Fruit fly (Drosophila melanogaster) whole organism, embryonic: ENCODE data around the gene CG2247.

Experiments used
- Aef1 ChIP-seq: fragments of 200-800 bp; sonication (Bioruptor generic); IDR thresholded peaks from 3 replicates; pipeline ENCODE4 v1.3.6; 2022; ENCODE audit warnings: missing biosample characterization, missing genetic modification characterization
- Asciz ChIP-seq: fragments of 200-800 bp; sonication (Bioruptor generic); optimal IDR thresholded peaks from 2 replicates; lab custom pipeline; 2017; ENCODE audit warnings: missing biosample characterization, mild to moderate bottlenecking, missing genetic modification characterization, missing genetic modification reagents
- CG10565 ChIP-seq: fragments of 200-800 bp; sonication (Bioruptor generic); optimal IDR thresholded peaks from 3 replicates; lab custom pipeline; 2016; ENCODE audit warnings: missing biosample characterization, mild to moderate bottlenecking, missing genetic modification characterization
- CG11456 ChIP-seq: fragments of 200-800 bp; sonication (Bioruptor generic); IDR thresholded peaks from 3 replicates; pipeline ENCODE4 v1.3.6; 2022; ENCODE audit warnings: missing biosample characterization, missing genetic modification characterization
- CG12155 ChIP-seq: fragments of 200-800 bp; sonication (Bioruptor generic); optimal IDR thresholded peaks from 3 replicates; lab custom pipeline; 2016; ENCODE audit warnings: missing biosample characterization, missing genetic modification characterization
- CG12744 ChIP-seq: fragments of 200-800 bp; sonication (Bioruptor generic); optimal IDR thresholded peaks from 2 replicates; lab custom pipeline; 2016; ENCODE audit warnings: missing biosample characterization, missing genetic modification characterization
- CG13123 ChIP-seq: fragments of 200-800 bp; sonication (Bioruptor generic); optimal IDR thresholded peaks from 2 replicates; lab custom pipeline; 2016; ENCODE audit warnings: missing biosample characterization, missing genetic modification characterization
- CG15011 ChIP-seq: fragments of 200-800 bp; sonication (Bioruptor generic); optimal IDR thresholded peaks from 3 replicates; lab custom pipeline; 2018; ENCODE audit warnings: missing biosample characterization, mild to moderate bottlenecking, missing genetic modification characterization
- CG15269 ChIP-seq: fragments of 200-800 bp; sonication (Bioruptor generic); optimal IDR thresholded peaks from 2 replicates; lab custom pipeline; 2018; ENCODE audit warnings: missing biosample characterization, mild to moderate bottlenecking, missing genetic modification characterization, moderate library complexity
- CG17359 ChIP-seq: fragments of 200-800 bp; sonication (Bioruptor generic); optimal IDR thresholded peaks from 3 replicates; lab custom pipeline; 2018; ENCODE audit warnings: missing biosample characterization, mild to moderate bottlenecking, missing genetic modification characterization, moderate library complexity
- CG18476 ChIP-seq: fragments of 200-800 bp; sonication (Bioruptor generic); optimal IDR thresholded peaks from 2 replicates; lab custom pipeline; 2016; ENCODE audit warnings: missing biosample characterization, mild to moderate bottlenecking, missing genetic modification characterization
- CG31365 ChIP-seq: fragments of 200-800 bp; sonication (Bioruptor generic); optimal IDR thresholded peaks from 2 replicates; lab custom pipeline; 2018; ENCODE audit warnings: missing biosample characterization, mild to moderate bottlenecking, missing genetic modification characterization
- CG32532 ChIP-seq: fragments of 200-800 bp; sonication (Bioruptor generic); IDR thresholded peaks from 2 replicates; pipeline ENCODE4 v1.3.6; 2022; ENCODE audit warnings: missing biosample characterization, missing genetic modification characterization
- CG32767 ChIP-seq: fragments of 200-800 bp; sonication (Bioruptor generic); IDR thresholded peaks from 2 replicates; pipeline ENCODE4 v1.3.6; 2022; ENCODE audit warnings: missing biosample characterization, missing genetic modification characterization
- CG32772 ChIP-seq: fragments of 200-800 bp; sonication (Bioruptor generic); IDR thresholded peaks from 2 replicates; pipeline ENCODE4 v1.3.6; 2022; ENCODE audit warnings: missing biosample characterization, missing genetic modification characterization
- CG3847 ChIP-seq: fragments of 200-800 bp; sonication (Bioruptor generic); IDR thresholded peaks from 2 replicates; pipeline ENCODE4 v1.3.6; 2022; ENCODE audit warnings: missing biosample characterization, missing genetic modification characterization
- CG5953 ChIP-seq: fragments of 200-800 bp; sonication (Bioruptor generic); IDR thresholded peaks from 2 replicates; pipeline ENCODE4 v1.3.6; 2022; ENCODE audit warnings: missing biosample characterization, missing genetic modification characterization
- CG7556 ChIP-seq: fragments of 200-800 bp; sonication (Bioruptor generic); optimal IDR thresholded peaks from 2 replicates; lab custom pipeline; 2017; ENCODE audit warnings: missing biosample characterization, mild to moderate bottlenecking, missing genetic modification characterization
- CG9727 ChIP-seq: fragments of 200-800 bp; sonication (Bioruptor generic); optimal IDR thresholded peaks from 3 replicates; lab custom pipeline; 2017; ENCODE audit warnings: missing biosample characterization, mild to moderate bottlenecking, missing genetic modification characterization
- CG9797 ChIP-seq: fragments of 200-800 bp; sonication (Bioruptor generic); optimal IDR thresholded peaks from 3 replicates; lab custom pipeline; 2018; ENCODE audit warnings: missing biosample characterization, mild to moderate bottlenecking, missing genetic modification characterization
- CG9932 ChIP-seq: fragments of 200-800 bp; sonication (Bioruptor generic); IDR thresholded peaks from 2 replicates; pipeline ENCODE4 v1.3.6; 2022; ENCODE audit warnings: missing biosample characterization, missing genetic modification characterization
- D19B ChIP-seq: fragments of 200-800 bp; sonication (Bioruptor generic); optimal IDR thresholded peaks from 2 replicates; lab custom pipeline; 2017; ENCODE audit warnings: missing biosample characterization, mild to moderate bottlenecking, missing genetic modification characterization
- Dll ChIP-seq: fragments of 200-800 bp; sonication (Bioruptor generic); IDR thresholded peaks from 4 replicates; pipeline ENCODE4 v1.3.6; 2022; ENCODE audit warnings: missing biosample characterization, missing genetic modification characterization; ENCODE audit not compliant: partially characterized antibody
- Ets65A ChIP-seq: fragments of 200-800 bp; sonication (Bioruptor generic); peaks from one replicate; lab custom pipeline; 2016; ENCODE audit warnings: missing biosample characterization, missing genetic modification characterization
- Med ChIP-seq: fragments of 200-800 bp; sonication (Bioruptor generic); peaks from one replicate; lab custom pipeline; 2016; ENCODE audit warnings: missing biosample characterization, missing genetic modification characterization, mild to moderate bottlenecking, inconsistent platforms, moderate library complexity
- NFAT ChIP-seq: fragments of 200-800 bp; sonication (Bioruptor generic); IDR thresholded peaks from 2 replicates; pipeline ENCODE4 v1.3.6; 2022; ENCODE audit warnings: missing biosample characterization, missing genetic modification characterization
- PHDP ChIP-seq: fragments of 200-800 bp; sonication (Bioruptor generic); optimal IDR thresholded peaks from 3 replicates; lab custom pipeline; 2018; ENCODE audit warnings: missing biosample characterization, mild to moderate bottlenecking, missing genetic modification characterization, moderate library complexity
- Ptx1 ChIP-seq: fragments of 200-800 bp; sonication (Bioruptor generic); IDR thresholded peaks from 2 replicates; pipeline ENCODE4 v1.3.6; 2022; ENCODE audit warnings: missing biosample characterization, missing genetic modification characterization
- Sox102F ChIP-seq: fragments of 200-800 bp; sonication (Bioruptor generic); optimal IDR thresholded peaks from 2 replicates; lab custom pipeline; 2018; ENCODE audit warnings: missing biosample characterization, mild to moderate bottlenecking, missing genetic modification characterization, moderate library complexity
- Trl ChIP-seq, 3 experiments: fragments of >200 bp in 2 of 3; fragments of 200-800 bp in 1 of 3; sonication (Bioruptor generic) in 1 of 3; optimal IDR thresholded peaks; 2 replicates in 1 of 3; 3 replicates in 2 of 3; lab custom pipeline; 2016 to 2017; ENCODE audit warnings: missing biosample characterization in 1 of 3, missing genetic modification characterization in 1 of 3
- Vsx1 ChIP-seq: fragments of 200-800 bp; sonication (Bioruptor generic); optimal IDR thresholded peaks from 2 replicates; lab custom pipeline; 2017; ENCODE audit warnings: missing biosample characterization, mild to moderate bottlenecking, missing genetic modification characterization, missing genetic modification reagents
- ac ChIP-seq: fragments of 200-800 bp; sonication (Bioruptor generic); optimal IDR thresholded peaks from 3 replicates; lab custom pipeline; 2017; ENCODE audit warnings: missing biosample characterization, mild to moderate bottlenecking, missing genetic modification characterization
- aop ChIP-seq: fragments of 200-800 bp; sonication (Bioruptor generic); IDR thresholded peaks from 2 replicates; pipeline ENCODE4 v1.3.6; 2022; ENCODE audit warnings: missing biosample characterization, missing genetic modification characterization
- cas ChIP-seq: fragments of 200-800 bp; sonication (Bioruptor generic); IDR thresholded peaks from 2 replicates; pipeline ENCODE4 v1.3.6; 2022; ENCODE audit warnings: missing biosample characterization, missing genetic modification characterization
- caup ChIP-seq: fragments of 200-800 bp; sonication (Bioruptor generic); optimal IDR thresholded peaks from 3 replicates; lab custom pipeline; 2017; ENCODE audit warnings: missing biosample characterization, mild to moderate bottlenecking, missing genetic modification characterization, moderate library complexity; ENCODE audit not compliant: severe bottlenecking
- chn ChIP-seq: fragments of 200-800 bp; sonication (Bioruptor generic); optimal IDR thresholded peaks from 2 replicates; lab custom pipeline; 2016; ENCODE audit warnings: missing biosample characterization, missing genetic modification characterization
- crol ChIP-seq: fragments of 200-800 bp; sonication (Bioruptor generic); IDR thresholded peaks from 2 replicates; pipeline ENCODE4 v1.3.6; 2022; ENCODE audit warnings: missing biosample characterization, missing genetic modification characterization
- cwo ChIP-seq: fragments of 200-800 bp; sonication (Bioruptor generic); optimal IDR thresholded peaks from 3 replicates; lab custom pipeline; 2017; ENCODE audit warnings: missing biosample characterization, missing genetic modification characterization, mild to moderate bottlenecking, moderate library complexity, missing genetic modification reagents
- emc ChIP-seq: fragments of 200-800 bp; sonication (Bioruptor generic); optimal IDR thresholded peaks from 2 replicates; lab custom pipeline; 2016; ENCODE audit warnings: missing biosample characterization, missing genetic modification characterization
- fu2 ChIP-seq: fragments of 200-800 bp; sonication (Bioruptor generic); optimal IDR thresholded peaks from 2 replicates; lab custom pipeline; 2016; ENCODE audit warnings: missing biosample characterization, missing genetic modification characterization
- gfzf ChIP-seq: fragments of 200-800 bp; sonication (Bioruptor generic); optimal IDR thresholded peaks from 2 replicates; lab custom pipeline; 2016; ENCODE audit warnings: missing biosample characterization, mild to moderate bottlenecking, missing genetic modification characterization, moderate library complexity
- grau ChIP-seq: fragments of 200-800 bp; optimal IDR thresholded peaks from 3 replicates; lab custom pipeline; 2019; ENCODE audit warnings: missing biosample characterization, mild to moderate bottlenecking, missing genetic modification characterization, moderate library complexity
- jigr1 ChIP-seq: fragments of 200-800 bp; sonication (Bioruptor generic); IDR thresholded peaks from 3 replicates; pipeline ENCODE4 v1.3.6; 2022; ENCODE audit warnings: missing biosample characterization, missing genetic modification characterization
- knrl ChIP-seq: fragments of 200-800 bp; sonication (Bioruptor generic); IDR thresholded peaks from 3 replicates; pipeline ENCODE4 v1.3.6; 2022; ENCODE audit warnings: missing biosample characterization, missing genetic modification characterization; ENCODE audit not compliant: partially characterized antibody
- odd ChIP-seq: fragments of 200-800 bp; sonication (Bioruptor generic); optimal IDR thresholded peaks from 2 replicates; lab custom pipeline; 2017; ENCODE audit warnings: missing biosample characterization, mild to moderate bottlenecking, missing genetic modification characterization
- phol ChIP-seq: fragments of 200-800 bp; sonication (Bioruptor generic); optimal IDR thresholded peaks from 3 replicates; lab custom pipeline; 2018; ENCODE audit warnings: missing biosample characterization, mild to moderate bottlenecking, missing genetic modification characterization, moderate library complexity
- pum ChIP-seq: fragments of 200-800 bp; sonication (Bioruptor generic); optimal IDR thresholded peaks from 2 replicates; lab custom pipeline; 2016; ENCODE audit warnings: missing biosample characterization, missing genetic modification characterization
- row ChIP-seq: fragments of 200-800 bp; sonication (Bioruptor generic); IDR thresholded peaks from 3 replicates; pipeline ENCODE4 v1.3.6; 2022; ENCODE audit warnings: missing biosample characterization, missing genetic modification characterization
- unpg ChIP-seq: fragments of 200-800 bp; sonication (Bioruptor generic); optimal IDR thresholded peaks from 3 replicates; lab custom pipeline; 2018; ENCODE audit warnings: missing biosample characterization, mild to moderate bottlenecking, missing genetic modification characterization, moderate library complexity
- vnd ChIP-seq: fragments of 200-800 bp; sonication (Bioruptor generic); IDR thresholded peaks from 3 replicates; pipeline ENCODE4 v1.3.6; 2022; ENCODE audit warnings: missing biosample characterization, missing genetic modification characterization; ENCODE audit not compliant: partially characterized antibody
- vvl ChIP-seq: fragments of 200-800 bp; sonication (Bioruptor generic); IDR thresholded peaks from 2 replicates; pipeline ENCODE4 v1.3.6; 2022; ENCODE audit warnings: missing biosample characterization, missing genetic modification characterization

Gene CG2247

dm6 chrX:11620527-11620926 is 9.1 kb upstream of the CG2247 start (continued):
- TF ChIP-seq NFAT (GFP tag; lab: Robert Waterston, UW) (peak; percentile 20; the same call in 1 of the 2 replicates), Aef1 (no peak), CG9727 (GFP tag; lab: Kevin White, UChicago) (no peak), CG12155 (GFP tag; lab: Kevin White, UChicago) (no peak), caup (GFP tag; lab: Kevin White, UChicago) (no peak), chn (GFP tag; lab: Kevin White, UChicago) (no peak), CG32532 (GFP tag; lab: Robert Waterston, UW) (0 out of 2 replicates have a peak, but pooled peaks have one; percentile 11), CG32767 (GFP tag; lab: Robert Waterston, UW) (no peak), Dll (no peak), ac (GFP tag; lab: Kevin White, UChicago) (no peak), CG9932 (no peak), CG15011 (GFP tag; lab: Kevin White, UChicago) (no peak), CG15269 (tag; lab: Kevin White, UChicago) (no peak), Med (peak; percentile 40), CG11456 (GFP tag; lab: Robert Waterston, UW) (no peak), PHDP (tag; lab: Kevin White, UChicago) (no peak), fu2 (GFP tag; lab: Kevin White, UChicago) (no peak), Ets65A (GFP tag; lab: Kevin White, UChicago) (no peak), vnd (GFP tag; lab: Robert Waterston, UW) (no peak), CG9797 (GFP tag; lab: Kevin White, UChicago) (no peak), CG32772 (no peak), CG5953 (no peak), aop (GFP tag; lab: Robert Waterston, UW) (no peak), Trl (optimal IDR thresholded peaks at IDR 0.05; lab: Kevin White, UChicago) (no peak), Trl (GFP tag; optimal IDR thresholded peaks at IDR 0.05; lab: Kevin White, UChicago) (no peak), CG31365 (tag; lab: Kevin White, UChicago) (no peak), CG12744 (GFP tag; lab: Kevin White, UChicago) (no peak), gfzf (GFP tag; lab: Kevin White, UChicago) (no peak), odd (GFP tag; lab: Kevin White, UChicago) (no peak), cwo (GFP tag; lab: Kevin White, UChicago) (peak; percentile 73), grau (no peak), emc (no peak), pum (no peak), unpg (GFP tag; lab: Kevin White, UChicago) (no peak), vvl (GFP tag; lab: Robert Waterston, UW) (no peak), crol (GFP tag; lab: Robert Waterston, UW) (peak; percentile 96), Sox102F (no peak), phol (tag; lab: Kevin White, UChicago) (no peak), CG18476 (GFP tag; lab: Kevin White, UChicago) (no peak), Asciz (GFP tag; lab: Kevin White, UChicago) (no peak), jigr1 (no peak), CG7556 (GFP tag; lab: Kevin White, UChicago) (no peak), CG17359 (tag; lab: Kevin White, UChicago) (no peak), CG10565 (GFP tag; lab: Kevin White, UChicago) (no peak), cas (GFP tag; lab: Robert Waterston, UW) (no peak), CG3847 (no peak), CG13123 (GFP tag; lab: Kevin White, UChicago) (no peak), knrl (GFP tag; lab: Robert Waterston, UW) (no peak), Vsx1 (GFP tag; lab: Kevin White, UChicago) (no peak), Ptx1 (GFP tag; lab: Robert Waterston, UW) (no peak), D19B (GFP tag; lab: Kevin White, UChicago) (no peak), row (GFP tag; lab: Robert Waterston, UW) (peak; percentile 44)
